Worm (Caenorhabditis elegans) whole organism, L2 larva: ENCODE measurements around the gene ptp-3.

Experiments used
- C34F6.9 ChIP-seq: fragments of 150-350 bp; optimal IDR thresholded peaks from 2 replicates; lab custom pipeline; 2014; ENCODE audit warnings: missing biosample characterization, missing genetic modification characterization
- F13H6.1 ChIP-seq: sonication (generic microtip); optimal IDR thresholded peaks from 2 replicates; lab custom pipeline; 2016; ENCODE audit warnings: missing genetic modification characterization, missing compliant biosample characterization
- R02D3.7 ChIP-seq: fragments of 150-350 bp; optimal IDR thresholded peaks from 2 replicates; lab custom pipeline; 2014; ENCODE audit warnings: missing biosample characterization, missing genetic modification characterization
- ZK546.5 ChIP-seq: sonication (generic microtip); optimal IDR thresholded peaks from 2 replicates; lab custom pipeline; 2017; ENCODE audit warnings: missing biosample characterization, missing genetic modification characterization
- alr-1 ChIP-seq: fragments of 150-350 bp; optimal IDR thresholded peaks from 2 replicates; lab custom pipeline; 2014; ENCODE audit warnings: missing biosample characterization, missing genetic modification characterization
- ama-1 ChIP-seq: fragments of 150-350 bp; optimal IDR thresholded peaks from 2 replicates; lab custom pipeline; 2018; ENCODE audit warnings: inconsistent platforms
- blmp-1 ChIP-seq: sonication (generic microtip); optimal IDR thresholded peaks from 2 replicates; lab custom pipeline; 2017; ENCODE audit warnings: missing genetic modification characterization, mild to moderate bottlenecking, missing compliant biosample characterization, antibody characterized with exemption, moderate library complexity; ENCODE audit not compliant: insufficient read depth
- ceh-16 ChIP-seq: fragments of 150-350 bp; optimal IDR thresholded peaks from 2 replicates; lab custom pipeline; 2014; ENCODE audit warnings: missing biosample characterization, missing genetic modification characterization
- dmd-4 ChIP-seq: sonication (generic microtip); optimal IDR thresholded peaks from 2 replicates; lab custom pipeline; 2017; ENCODE audit warnings: missing biosample characterization, missing genetic modification characterization
- elt-1 ChIP-seq: fragments of 150-350 bp; optimal IDR thresholded peaks from 2 replicates; lab custom pipeline; 2014; ENCODE audit warnings: missing biosample characterization, missing genetic modification characterization
- elt-3 ChIP-seq: sonication (generic microtip); optimal IDR thresholded peaks from 2 replicates; lab custom pipeline; 2017; ENCODE audit warnings: missing biosample characterization, missing genetic modification characterization
- gmeb-1 ChIP-seq: fragments of 150-350 bp; optimal IDR thresholded peaks from 2 replicates; lab custom pipeline; 2014; ENCODE audit warnings: missing biosample characterization, missing genetic modification characterization
- lin-11 ChIP-seq: fragments of 150-350 bp; sonication (generic microtip); optimal IDR thresholded peaks from 2 replicates; lab custom pipeline; 2014; ENCODE audit warnings: missing biosample characterization, missing genetic modification characterization, inconsistent platforms, mixed read lengths
- lin-13 ChIP-seq: fragments of 150-350 bp; optimal IDR thresholded peaks from 2 replicates; lab custom pipeline; 2014; ENCODE audit warnings: missing biosample characterization, missing genetic modification reagents, missing genetic modification characterization
- lsy-2 ChIP-seq, 2 experiments: fragments of 150-350 bp in 1 of 2; sonication (generic microtip) in 1 of 2; optimal IDR thresholded peaks; 2 replicates each; lab custom pipeline; 2014 to 2017; ENCODE audit warnings: missing biosample characterization in 2 of 2, missing genetic modification characterization in 2 of 2
- mab-5 ChIP-seq: fragments of 150-350 bp; optimal IDR thresholded peaks from 2 replicates; lab custom pipeline; 2014; ENCODE audit warnings: missing biosample characterization, missing genetic modification characterization
- mbf-1 ChIP-seq: sonication (generic microtip); optimal IDR thresholded peaks from 2 replicates; lab custom pipeline; 2017; ENCODE audit warnings: missing biosample characterization, missing genetic modification characterization
- mdl-1 ChIP-seq, 2 experiments: fragments of 150-350 bp in 1 of 2; sonication (generic microtip) in 1 of 2; optimal IDR thresholded peaks; 2 replicates each; lab custom pipeline; 2017; ENCODE audit warnings: missing biosample characterization in 2 of 2, missing genetic modification characterization in 2 of 2
- nhr-11 ChIP-seq: fragments of 150-350 bp; optimal IDR thresholded peaks from 2 replicates; lab custom pipeline; 2014; ENCODE audit warnings: missing biosample characterization, missing genetic modification characterization
- nhr-12 ChIP-seq: fragments of 150-350 bp; optimal IDR thresholded peaks from 2 replicates; lab custom pipeline; 2014; ENCODE audit warnings: missing biosample characterization, missing genetic modification characterization
- nhr-129 ChIP-seq: fragments of 150-350 bp; optimal IDR thresholded peaks from 2 replicates; lab custom pipeline; 2014; ENCODE audit warnings: missing biosample characterization, missing genetic modification characterization
- nhr-23 ChIP-seq: fragments of 150-350 bp; optimal IDR thresholded peaks from 2 replicates; lab custom pipeline; 2014; ENCODE audit warnings: missing biosample characterization, missing genetic modification reagents, missing genetic modification characterization
- nhr-237 ChIP-seq: fragments of 150-350 bp; optimal IDR thresholded peaks from 2 replicates; lab custom pipeline; 2014; ENCODE audit warnings: missing biosample characterization, missing genetic modification characterization
- nhr-25 ChIP-seq: fragments of 150-350 bp; sonication (generic microtip); optimal IDR thresholded peaks from 3 replicates; lab custom pipeline; 2014; ENCODE audit warnings: missing biosample characterization, missing genetic modification characterization
- nhr-77 ChIP-seq: fragments of 150-350 bp; optimal IDR thresholded peaks from 2 replicates; lab custom pipeline; 2014; ENCODE audit warnings: missing biosample characterization, missing genetic modification characterization
- peb-1 ChIP-seq: fragments of 150-350 bp; optimal IDR thresholded peaks from 2 replicates; lab custom pipeline; 2014; ENCODE audit warnings: missing biosample characterization, missing genetic modification characterization
- sem-4 ChIP-seq: fragments of 150-350 bp; optimal IDR thresholded peaks from 2 replicates; lab custom pipeline; 2014; ENCODE audit warnings: missing biosample characterization, missing genetic modification reagents, missing genetic modification characterization
- skn-1 ChIP-seq: sonication (generic microtip); optimal IDR thresholded peaks from 2 replicates; lab custom pipeline; 2017; ENCODE audit warnings: missing biosample characterization, missing genetic modification characterization
- sma-3 ChIP-seq: sonication (generic microtip); optimal IDR thresholded peaks from 2 replicates; lab custom pipeline; 2016; ENCODE audit warnings: missing genetic modification reagents, missing genetic modification characterization, missing compliant biosample characterization
- sma-9 ChIP-seq, 2 experiments: fragments of 150-350 bp in 1 of 2; sonication (generic microtip) in 1 of 2; optimal IDR thresholded peaks; 2 replicates each; lab custom pipeline; 2014 to 2016; ENCODE audit warnings: missing genetic modification characterization in 2 of 2, mild to moderate bottlenecking in 1 of 2, missing biosample characterization in 1 of 2, missing compliant biosample characterization in 1 of 2, missing genetic modification reagents in 1 of 2, moderate library complexity in 1 of 2
- snpc-4 ChIP-seq: fragments of 150-350 bp; optimal IDR thresholded peaks from 2 replicates; lab custom pipeline; 2014; ENCODE audit warnings: missing biosample characterization, missing genetic modification characterization
- unc-39 ChIP-seq: fragments of 150-350 bp; optimal IDR thresholded peaks from 2 replicates; lab custom pipeline; 2014; ENCODE audit warnings: missing biosample characterization, missing genetic modification characterization
- unc-55 ChIP-seq: fragments of 150-350 bp; sonication (generic microtip); optimal IDR thresholded peaks from 3 replicates; lab custom pipeline; 2014; ENCODE audit warnings: missing biosample characterization, missing genetic modification reagents, missing genetic modification characterization
- unc-62 ChIP-seq: fragments of 150-350 bp; optimal IDR thresholded peaks from 2 replicates; lab custom pipeline; 2014; ENCODE audit warnings: missing biosample characterization, missing genetic modification reagents, missing genetic modification characterization
- zag-1 ChIP-seq: fragments of 150-350 bp; optimal IDR thresholded peaks from 2 replicates; lab custom pipeline; 2014; ENCODE audit warnings: missing biosample characterization, missing genetic modification characterization
- ztf-11 ChIP-seq: sonication (generic microtip); optimal IDR thresholded peaks from 2 replicates; lab custom pipeline; 2017; ENCODE audit warnings: missing biosample characterization, missing genetic modification characterization

Gene ptp-3

DNA sequence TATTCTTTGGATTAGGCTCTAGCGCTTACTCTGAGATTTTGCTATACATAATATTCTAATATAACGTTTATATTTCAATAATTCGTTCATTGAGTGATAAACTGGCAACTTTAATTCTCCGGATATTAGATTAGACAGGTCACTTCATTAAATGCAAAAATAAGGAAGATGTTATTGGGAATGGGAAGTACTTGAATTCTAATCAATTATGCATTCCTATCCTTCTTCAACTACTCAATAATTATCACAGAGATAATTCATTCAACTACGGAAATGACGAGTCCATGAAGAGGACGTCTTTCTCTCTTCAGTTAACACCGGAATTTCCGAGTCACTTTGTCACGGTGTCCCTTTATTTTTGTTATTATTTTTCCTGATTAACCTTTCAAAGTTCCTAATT is 4.7 kb upstream of the ptp-3 start:
- TF ChIP-seq lin-11 (tag; lab: Kevin White, UChicago) = no peak
- peak; percentile 3 for TF ChIP-seq sma-9 (GFP tag; optimal IDR thresholded peaks at IDR 0.05; lab: Kevin White, UChicago)
- TF ChIP-seq sma-9 (tag; optimal IDR thresholded peaks at IDR 0.05; lab: Kevin White, UChicago) = no peak

DNA sequence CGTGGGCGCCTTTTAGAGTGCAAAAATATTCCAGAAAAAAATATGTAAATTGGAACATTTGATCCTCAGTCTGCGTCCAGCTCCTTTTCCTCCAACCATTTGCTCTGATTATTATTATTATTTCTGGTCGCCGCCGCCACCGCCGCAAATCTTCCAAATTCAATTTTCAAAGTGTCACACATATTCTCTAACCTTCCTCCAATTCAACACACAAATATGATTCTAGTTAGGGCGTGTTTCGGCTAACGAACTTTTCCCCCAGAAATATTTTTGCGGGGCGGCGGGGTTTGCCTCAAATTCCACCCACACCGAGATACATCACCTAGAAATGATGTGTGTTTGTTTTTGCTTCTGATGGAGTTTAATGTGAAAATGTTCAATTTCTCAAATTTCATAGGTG is 3.7 kb upstream of the ptp-3 start:
- TF ChIP-seq unc-39 (tag; lab: Kevin White, UChicago) (no peak), blmp-1 (no peak), R02D3.7 (no peak), mab-5 (tag; lab: Kevin White, UChicago) (no peak), lsy-2 (tag; optimal IDR thresholded peaks at IDR 0.05; lab: Kevin White, UChicago) (no peak), sma-3 (GFP tag; lab: Kevin White, UChicago) (no peak), dmd-4 (tag; lab: Kevin White, UChicago) (no peak), mdl-1 (tag; optimal IDR thresholded peaks at IDR 0.05; lab: Kevin White, UChicago) (no peak), nhr-129 (no peak), nhr-25 (no peak), nhr-77 (tag; lab: Kevin White, UChicago) (no peak), sma-9 (GFP tag; optimal IDR thresholded peaks at IDR 0.05; lab: Kevin White, UChicago) (no peak), sma-9 (tag; optimal IDR thresholded peaks at IDR 0.05; lab: Kevin White, UChicago) (no peak), ZK546.5 (tag; lab: Kevin White, UChicago) (no peak), ceh-16 (no peak), nhr-11 (no peak), ztf-11 (tag; lab: Kevin White, UChicago) (no peak), elt-1 (tag; lab: Kevin White, UChicago) (no peak), peb-1 (tag; lab: Kevin White, UChicago) (no peak), lin-13 (no peak), gmeb-1 (tag; lab: Kevin White, UChicago) (no peak)

DNA sequence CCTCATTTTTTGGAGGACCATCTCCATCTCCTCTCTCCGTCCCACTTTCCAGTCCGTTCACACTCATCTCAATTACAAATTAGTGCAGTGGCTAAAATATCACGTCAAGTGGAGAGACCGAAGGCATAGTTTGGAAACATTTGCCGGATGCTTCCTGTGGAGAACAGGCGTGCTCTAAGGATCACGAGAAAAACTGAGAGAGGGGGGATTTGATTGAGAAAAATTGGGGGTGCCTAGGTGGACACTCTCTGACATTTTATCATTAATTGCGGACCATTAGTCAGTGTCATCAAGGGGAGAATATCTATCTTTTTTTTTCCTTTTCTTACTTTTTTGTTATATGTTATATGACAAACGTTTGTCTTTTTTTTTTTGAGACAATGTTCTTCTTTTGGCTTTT is 6.7 kb downstream of the ptp-3 start:
- TF ChIP-seq unc-55 (GFP tag; lab: Kevin White, UChicago) = no peak
- no peak for TF ChIP-seq nhr-23 (tag; lab: Kevin White, UChicago)
- no peak for TF ChIP-seq lin-11 (tag; lab: Kevin White, UChicago)
- TF ChIP-seq zag-1 = no peak
- peak; percentile 33 for TF ChIP-seq mab-5 (tag; lab: Kevin White, UChicago)
- peak; percentile 28 for TF ChIP-seq C34F6.9 (tag; lab: Kevin White, UChicago)
- peak in 1 of 2 experiments; percentile 52 for TF ChIP-seq lsy-2 (tag; optimal IDR thresholded peaks at IDR 0.05; lab: Kevin White, UChicago)
- no peak for TF ChIP-seq ceh-16
- TF ChIP-seq skn-1 = no peak
- TF ChIP-seq dmd-4 (tag; lab: Kevin White, UChicago) = no peak
- no peak for TF ChIP-seq nhr-12 (tag; lab: Kevin White, UChicago)
- TF ChIP-seq F13H6.1 = peak; percentile 45
- peak; percentile 28 for TF ChIP-seq nhr-129
- TF ChIP-seq sma-3 (GFP tag; lab: Kevin White, UChicago) = no peak
- peak; percentile 1 for TF ChIP-seq sem-4 (tag; lab: Kevin White, UChicago)
- TF ChIP-seq mbf-1 (tag; lab: Kevin White, UChicago) = no peak
- no peak for TF ChIP-seq snpc-4 (tag; lab: Kevin White, UChicago)

DNA sequence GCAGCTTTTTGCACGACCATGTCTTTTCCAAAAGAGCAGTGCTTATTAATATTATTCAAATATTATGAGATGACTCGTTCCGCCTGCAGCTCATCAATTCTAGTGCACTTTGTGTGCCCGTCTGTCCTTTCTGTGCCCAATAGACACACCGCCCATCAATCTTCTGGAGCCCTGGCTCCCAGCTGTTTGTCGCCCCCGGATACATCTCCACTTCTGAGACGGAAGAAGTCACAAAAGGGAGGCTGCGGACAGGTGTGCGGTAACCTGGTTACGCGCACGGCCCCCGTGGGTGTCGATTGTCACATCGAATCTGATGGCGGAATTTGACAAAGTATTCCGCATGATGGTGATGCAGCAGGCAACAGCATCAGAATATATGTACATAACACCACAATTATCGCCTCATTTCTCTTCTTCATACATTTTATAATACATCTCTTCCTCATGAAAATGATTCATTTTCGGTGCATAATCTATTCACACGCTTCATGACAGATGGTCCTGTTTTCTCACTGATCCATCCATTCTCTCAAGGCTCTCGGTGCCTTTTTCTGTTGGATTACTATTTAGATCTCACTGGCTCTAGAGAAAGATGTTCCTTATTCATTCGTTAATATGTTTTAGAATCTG is 11.2 kb downstream of the ptp-3 start:
- TF ChIP-seq ama-1 (lab: Kevin White, UChicago) (no peak), mab-5 (tag; lab: Kevin White, UChicago) (peak; percentile 31), unc-55 (GFP tag; lab: Kevin White, UChicago) (peak; percentile 44)

DNA sequence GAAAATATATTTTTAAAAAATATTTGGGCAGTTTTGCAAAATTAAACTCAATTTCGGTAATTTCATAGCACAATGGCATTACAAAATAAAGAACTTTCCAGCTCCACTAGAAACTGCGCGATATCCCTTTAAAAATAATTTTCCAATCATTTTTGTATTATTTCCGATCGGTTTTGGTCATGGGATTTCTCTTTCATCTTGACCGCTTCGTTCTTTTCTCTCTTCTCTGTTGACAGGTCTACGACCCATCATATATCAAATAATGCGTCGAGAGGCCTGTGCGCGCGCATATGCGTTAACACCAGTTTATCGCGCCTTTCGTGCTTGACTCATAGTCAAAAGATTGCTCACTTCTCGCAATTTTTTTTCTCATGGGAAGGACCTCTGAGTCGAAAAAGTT is 13.2 kb downstream of the ptp-3 start:
- TF ChIP-seq C34F6.9 (tag; lab: Kevin White, UChicago) (no peak), sem-4 (tag; lab: Kevin White, UChicago) (no peak), nhr-12 (tag; lab: Kevin White, UChicago) (no peak), snpc-4 (tag; lab: Kevin White, UChicago) (no peak), F13H6.1 (no peak), mab-5 (tag; lab: Kevin White, UChicago) (no peak), nhr-237 (tag; lab: Kevin White, UChicago) (no peak), alr-1 (no peak), ceh-16 (no peak), lsy-2 (tag; optimal IDR thresholded peaks at IDR 0.05; lab: Kevin White, UChicago) (no peak), skn-1 (no peak), mbf-1 (tag; lab: Kevin White, UChicago) (no peak), unc-62 (no peak), sma-3 (GFP tag; lab: Kevin White, UChicago) (no peak), blmp-1 (no peak), lin-13 (no peak), dmd-4 (tag; lab: Kevin White, UChicago) (no peak), elt-3 (tag; lab: Kevin White, UChicago) (no peak), nhr-77 (tag; lab: Kevin White, UChicago) (no peak)
